Fruit fly (Drosophila melanogaster) whole organism, embryonic: ENCODE measurements around the gene sip3.

Source experiments
- Antp ChIP-seq: fragments of 200-800 bp; sonication (Bioruptor generic); optimal IDR thresholded peaks from 3 replicates; lab custom pipeline; 2016; ENCODE audit warnings: missing biosample characterization, missing genetic modification characterization
- B-H1 ChIP-seq: fragments of 200-800 bp; sonication (Bioruptor generic); IDR thresholded peaks from 3 replicates; pipeline ENCODE4 v1.3.6; 2022; ENCODE audit warnings: missing biosample characterization, missing genetic modification characterization
- Bdp1 ChIP-seq: fragments of 200-800 bp; sonication (Bioruptor generic); optimal IDR thresholded peaks from 3 replicates; lab custom pipeline; 2016; ENCODE audit warnings: missing biosample characterization, missing genetic modification characterization
- C15 ChIP-seq: fragments of 200-800 bp; sonication (Bioruptor generic); IDR thresholded peaks from 3 replicates; pipeline ENCODE4 v1.3.6; 2022; ENCODE audit warnings: missing biosample characterization, missing genetic modification characterization
- CG10565 ChIP-seq: fragments of 200-800 bp; sonication (Bioruptor generic); optimal IDR thresholded peaks from 3 replicates; lab custom pipeline; 2016; ENCODE audit warnings: missing biosample characterization, mild to moderate bottlenecking, missing genetic modification characterization
- CG12155 ChIP-seq: fragments of 200-800 bp; sonication (Bioruptor generic); optimal IDR thresholded peaks from 3 replicates; lab custom pipeline; 2016; ENCODE audit warnings: missing biosample characterization, missing genetic modification characterization
- CG12219 ChIP-seq: fragments of 200-800 bp; sonication (Bioruptor generic); optimal IDR thresholded peaks from 3 replicates; lab custom pipeline; 2018; ENCODE audit warnings: missing biosample characterization, mild to moderate bottlenecking, missing genetic modification characterization
- CG13894 ChIP-seq: fragments of 200-800 bp; sonication (Bioruptor generic); optimal IDR thresholded peaks from 3 replicates; lab custom pipeline; 2018; ENCODE audit warnings: missing biosample characterization, mild to moderate bottlenecking, missing genetic modification characterization, moderate library complexity
- CG16815 ChIP-seq: fragments of 200-800 bp; sonication (Bioruptor generic); optimal IDR thresholded peaks from 3 replicates; lab custom pipeline; 2017; ENCODE audit warnings: missing biosample characterization, mild to moderate bottlenecking, missing genetic modification characterization
- CG16863 ChIP-seq: fragments of 200-800 bp; sonication (Bioruptor generic); optimal IDR thresholded peaks from 3 replicates; lab custom pipeline; 2016; ENCODE audit warnings: missing biosample characterization, missing genetic modification characterization
- CG17568 ChIP-seq: fragments of 200-800 bp; sonication (Bioruptor generic); optimal IDR thresholded peaks from 2 replicates; lab custom pipeline; 2018; ENCODE audit warnings: missing biosample characterization, mild to moderate bottlenecking, missing genetic modification characterization, moderate library complexity
- CG18476 ChIP-seq: fragments of 200-800 bp; sonication (Bioruptor generic); optimal IDR thresholded peaks from 2 replicates; lab custom pipeline; 2016; ENCODE audit warnings: missing biosample characterization, mild to moderate bottlenecking, missing genetic modification characterization
- CG31365 ChIP-seq: fragments of 200-800 bp; sonication (Bioruptor generic); optimal IDR thresholded peaks from 2 replicates; lab custom pipeline; 2018; ENCODE audit warnings: missing biosample characterization, mild to moderate bottlenecking, missing genetic modification characterization
- CG3995 ChIP-seq: fragments of 200-800 bp; sonication (Bioruptor generic); optimal IDR thresholded peaks from 3 replicates; lab custom pipeline; 2016; ENCODE audit warnings: missing biosample characterization, missing genetic modification characterization
- CG7556 ChIP-seq: fragments of 200-800 bp; sonication (Bioruptor generic); optimal IDR thresholded peaks from 2 replicates; lab custom pipeline; 2017; ENCODE audit warnings: missing biosample characterization, mild to moderate bottlenecking, missing genetic modification characterization
- CG8089 ChIP-seq: fragments of 200-800 bp; sonication (Bioruptor generic); optimal IDR thresholded peaks from 3 replicates; lab custom pipeline; 2016; ENCODE audit warnings: missing biosample characterization, missing genetic modification characterization
- CG8924 ChIP-seq: fragments of 200-800 bp; optimal IDR thresholded peaks from 3 replicates; lab custom pipeline; 2019; ENCODE audit warnings: missing biosample characterization, mild to moderate bottlenecking, missing genetic modification characterization, moderate library complexity
- CG9932 ChIP-seq: fragments of 200-800 bp; sonication (Bioruptor generic); IDR thresholded peaks from 2 replicates; pipeline ENCODE4 v1.3.6; 2022; ENCODE audit warnings: missing biosample characterization, missing genetic modification characterization
- Doc2 ChIP-seq: fragments of 200-800 bp; sonication (Bioruptor generic); IDR thresholded peaks from 2 replicates; pipeline ENCODE4 v1.3.6; 2022; ENCODE audit warnings: missing biosample characterization, missing genetic modification characterization
- Gug ChIP-seq: fragments of 200-800 bp; sonication (Bioruptor generic); IDR thresholded peaks from 4 replicates; pipeline ENCODE4 v1.3.6; 2022; ENCODE audit warnings: missing biosample characterization, missing genetic modification characterization
- HLH54F ChIP-seq: fragments of 200-800 bp; sonication (Bioruptor generic); optimal IDR thresholded peaks from 3 replicates; lab custom pipeline; 2016; ENCODE audit warnings: missing biosample characterization, missing genetic modification characterization
- HLHmδ ChIP-seq: fragments of 200-800 bp; sonication (Bioruptor generic); optimal IDR thresholded peaks from 2 replicates; lab custom pipeline; 2018; ENCODE audit warnings: missing biosample characterization, mild to moderate bottlenecking, missing genetic modification characterization, moderate library complexity
- Hr39 ChIP-seq: fragments of >200 bp; optimal IDR thresholded peaks from 2 replicates; lab custom pipeline; 2017
- Hr51 ChIP-seq, 2 experiments: fragments of 200-800 bp; sonication (Bioruptor generic); optimal IDR thresholded peaks; 2 replicates in 1 of 2; 3 replicates in 1 of 2; lab custom pipeline; 2016 to 2018; ENCODE audit warnings: missing biosample characterization in 2 of 2, missing genetic modification characterization in 2 of 2, mild to moderate bottlenecking in 1 of 2, moderate library complexity in 1 of 2
- Mad ChIP-seq: fragments of 200-800 bp; sonication (Bioruptor generic); optimal IDR thresholded peaks from 2 replicates; lab custom pipeline; 2016; ENCODE audit warnings: missing biosample characterization, missing genetic modification characterization
- Med ChIP-seq: fragments of 200-800 bp; sonication (Bioruptor generic); peaks from one replicate; lab custom pipeline; 2016; ENCODE audit warnings: missing biosample characterization, missing genetic modification characterization, mild to moderate bottlenecking, inconsistent platforms, moderate library complexity
- NC2β ChIP-seq: fragments of 200-800 bp; sonication (Bioruptor generic); optimal IDR thresholded peaks from 2 replicates; lab custom pipeline; 2016; ENCODE audit warnings: missing biosample characterization, missing genetic modification characterization
- ac ChIP-seq: fragments of 200-800 bp; sonication (Bioruptor generic); optimal IDR thresholded peaks from 3 replicates; lab custom pipeline; 2017; ENCODE audit warnings: missing biosample characterization, mild to moderate bottlenecking, missing genetic modification characterization
- cad ChIP-seq: fragments of >200 bp; optimal IDR thresholded peaks from 2 replicates; lab custom pipeline; 2017; ENCODE audit warnings: missing biosample characterization, missing genetic modification characterization
- chn ChIP-seq: fragments of 200-800 bp; sonication (Bioruptor generic); optimal IDR thresholded peaks from 2 replicates; lab custom pipeline; 2016; ENCODE audit warnings: missing biosample characterization, missing genetic modification characterization
- corto ChIP-seq: fragments of 200-800 bp; sonication (Bioruptor generic); optimal IDR thresholded peaks from 2 replicates; lab custom pipeline; 2016; ENCODE audit warnings: missing biosample characterization, mild to moderate bottlenecking, missing genetic modification characterization, moderate library complexity
- croc ChIP-seq: fragments of 200-800 bp; sonication (Bioruptor generic); conservative IDR thresholded peaks from 3 replicates; pipeline ENCODE4 v1.3.6; 2022; ENCODE audit warnings: missing biosample characterization, missing genetic modification characterization
- dati ChIP-seq: fragments of 200-800 bp; sonication (Bioruptor generic); IDR thresholded peaks from 2 replicates; pipeline ENCODE4 v1.3.6; 2022; ENCODE audit warnings: missing biosample characterization, missing genetic modification characterization
- disco-r ChIP-seq: fragments of 200-800 bp; sonication (Bioruptor generic); optimal IDR thresholded peaks from 2 replicates; lab custom pipeline; 2016; ENCODE audit warnings: missing biosample characterization, missing genetic modification characterization
- emc ChIP-seq: fragments of 200-800 bp; sonication (Bioruptor generic); optimal IDR thresholded peaks from 2 replicates; lab custom pipeline; 2016; ENCODE audit warnings: missing biosample characterization, missing genetic modification characterization
- fd64A ChIP-seq: fragments of 200-800 bp; sonication (Bioruptor generic); optimal IDR thresholded peaks from 3 replicates; lab custom pipeline; 2018; ENCODE audit warnings: missing biosample characterization, mild to moderate bottlenecking, missing genetic modification characterization
- hth ChIP-seq: fragments of >200 bp; optimal IDR thresholded peaks from 2 replicates; lab custom pipeline; 2017; ENCODE audit warnings: inconsistent platforms
- ken ChIP-seq: fragments of 200-800 bp; sonication (Bioruptor generic); IDR thresholded peaks from 3 replicates; pipeline ENCODE4 v1.3.6; 2022; ENCODE audit warnings: missing biosample characterization, missing genetic modification characterization
- lab ChIP-seq: fragments of 200-800 bp; sonication (Bioruptor generic); optimal IDR thresholded peaks from 3 replicates; lab custom pipeline; 2017; ENCODE audit warnings: missing biosample characterization, missing genetic modification characterization, mild to moderate bottlenecking, moderate library complexity, missing genetic modification reagents
- lilli ChIP-seq: fragments of 200-800 bp; sonication (Bioruptor generic); optimal IDR thresholded peaks from 3 replicates; lab custom pipeline; 2016; ENCODE audit warnings: missing biosample characterization, missing genetic modification characterization
- lmd ChIP-seq: fragments of 200-800 bp; sonication (Bioruptor generic); IDR thresholded peaks from 2 replicates; pipeline ENCODE4 v1.3.6; 2022; ENCODE audit warnings: missing biosample characterization, missing genetic modification characterization
- mld ChIP-seq: fragments of 200-800 bp; sonication (Bioruptor generic); IDR thresholded peaks from 3 replicates; pipeline ENCODE4 v1.3.6; 2022; ENCODE audit warnings: missing biosample characterization, missing genetic modification characterization; ENCODE audit not compliant: partially characterized antibody
- p53 ChIP-seq: fragments of 200-800 bp; sonication (Bioruptor generic); optimal IDR thresholded peaks from 2 replicates; lab custom pipeline; 2016; ENCODE audit warnings: missing biosample characterization, missing genetic modification characterization
- pan ChIP-seq, 4 experiments: fragments of >200 bp in 3 of 4; fragments of 200-800 bp in 1 of 4; sonication (Bioruptor generic) in 1 of 4; optimal IDR thresholded peaks in 3 of 4; IDR thresholded peaks in 1 of 4; 2 replicates each; pipeline versions ENCODE4 v1.3.6 to Lab custom; 2017 to 2022; ENCODE audit warnings: missing biosample characterization in 2 of 4, missing genetic modification characterization in 2 of 4, mixed read lengths in 1 of 4
- pros ChIP-seq: fragments of 200-800 bp; sonication (Bioruptor generic); optimal IDR thresholded peaks from 3 replicates; lab custom pipeline; 2019; ENCODE audit warnings: missing biosample characterization, mild to moderate bottlenecking, missing genetic modification characterization, moderate library complexity
- seq ChIP-seq: fragments of 200-800 bp; sonication (Bioruptor generic); IDR thresholded peaks from 2 replicates; pipeline ENCODE4 v1.3.6; 2022; ENCODE audit warnings: missing biosample characterization, missing genetic modification characterization
- so ChIP-seq: fragments of 200-800 bp; sonication (Bioruptor generic); IDR thresholded peaks from 3 replicates; pipeline ENCODE4 v1.3.6; 2022; ENCODE audit warnings: missing biosample characterization, missing genetic modification characterization
- sob ChIP-seq: fragments of 200-800 bp; sonication (Bioruptor generic); IDR thresholded peaks from 2 replicates; pipeline ENCODE4 v1.3.6; 2022; ENCODE audit warnings: missing biosample characterization, missing genetic modification characterization
- toy ChIP-seq: fragments of 200-800 bp; sonication (Bioruptor generic); IDR thresholded peaks from 2 replicates; pipeline ENCODE4 v1.3.6; 2022; ENCODE audit warnings: missing biosample characterization, missing genetic modification characterization
- zf30C ChIP-seq: fragments of 200-800 bp; sonication (Bioruptor generic); optimal IDR thresholded peaks from 3 replicates; lab custom pipeline; 2018; ENCODE audit warnings: missing biosample characterization, mild to moderate bottlenecking, missing genetic modification characterization

Gene sip3

dm6 chr3R:31776583-31777362 lies 4.8 kb downstream of the sip3 start, which contains the start of the genes CG2126 and faf (continued):
- TF ChIP-seq lab (no peak), lilli (GFP tag; lab: Kevin White, UChicago) (peak; percentile 73), chn (GFP tag; lab: Kevin White, UChicago) (peak; percentile 68), Mad (GFP tag; lab: Kevin White, UChicago) (no peak), CG8924 (tag; lab: Kevin White, UChicago) (peak; percentile 90), CG13894 (tag; lab: Kevin White, UChicago) (no peak), lmd (GFP tag; lab: Robert Waterston, UW) (peak; percentile 80), CG16863 (GFP tag; lab: Kevin White, UChicago) (peak; percentile 13), Gug (GFP tag; lab: Robert Waterston, UW) (peak; percentile 75), so (peak; percentile 37; the same call in 1 of the 3 replicates), CG7556 (GFP tag; lab: Kevin White, UChicago) (peak; percentile 71), p53 (GFP tag; lab: Kevin White, UChicago) (no peak), Antp (GFP tag; lab: Kevin White, UChicago) (peak; percentile 58), NC2β (peak; percentile 49), Hr39 (no peak), C15 (GFP tag; lab: Robert Waterston, UW) (0 out of 3 replicates have a peak, but pooled peaks have one; percentile 65), B-H1 (GFP tag; lab: Robert Waterston, UW) (peak; percentile 56; the same call in 2 of the 3 replicates), CG12155 (GFP tag; lab: Kevin White, UChicago) (peak; percentile 75), croc (GFP tag; lab: Robert Waterston, UW) (0 out of 3 replicates have a peak, but pooled peaks have one; percentile 35), CG3995 (GFP tag; lab: Kevin White, UChicago) (peak; percentile 39), CG18476 (GFP tag; lab: Kevin White, UChicago) (peak; percentile 40), zf30C (GFP tag; lab: Kevin White, UChicago) (peak; percentile 45), hth (lab: Kevin White, UChicago) (no peak), CG10565 (GFP tag; lab: Kevin White, UChicago) (no peak), CG12219 (GFP tag; lab: Kevin White, UChicago) (peak; percentile 33), pros (GFP tag; lab: Kevin White, UChicago) (no peak), seq (GFP tag; lab: Robert Waterston, UW) (peak; percentile 58), Hr51 (GFP tag; optimal IDR thresholded peaks at IDR 0.05; lab: Kevin White, UChicago) (peak; percentile 10 to 84), HLH54F (GFP tag; lab: Kevin White, UChicago) (peak; percentile 64), ken (GFP tag; lab: Robert Waterston, UW) (peak; percentile 65; the same call in 1 of the 3 replicates), toy (GFP tag; lab: Robert Waterston, UW) (no peak), cad (GFP tag; lab: Kevin White, UChicago) (no peak), Doc2 (GFP tag; lab: Robert Waterston, UW) (no peak), CG8089 (GFP tag; lab: Kevin White, UChicago) (peak; percentile 21), emc (peak; percentile 26), sob (peak; percentile 64), CG31365 (tag; lab: Kevin White, UChicago) (no peak), dati (GFP tag; lab: Robert Waterston, UW) (no peak), HLHmδ (no peak), disco-r (GFP tag; lab: Kevin White, UChicago) (no peak), CG9932 (peak; percentile 87), Med (GFP tag; lab: Kevin White, UChicago) (peak; percentile 90), ac (no peak), Bdp1 (peak; percentile 46), CG17568 (GFP tag; lab: Kevin White, UChicago) (no peak), mld (GFP tag; lab: Robert Waterston, UW) (no peak), fd64A (GFP tag; lab: Kevin White, UChicago) (no peak), pan (optimal IDR thresholded peaks at IDR 0.05; lab: Kevin White, UChicago) (no peak), pan (GFP tag; optimal IDR thresholded peaks at IDR 0.05 in 1 of 2, IDR thresholded peaks at IDR 0.05 in 1 of 2) (peak in 1 of 2 experiments; percentile 81), CG16815 (GFP tag; lab: Kevin White, UChicago) (peak; percentile 54), corto (GFP tag; lab: Kevin White, UChicago) (no peak)
